Worm (Caenorhabditis elegans): ENCODE measurements around the gene cyp-33D3.

Gene cyp-33D3

ce11 chrV:18800811-18801210, 36.2 kb downstream of the cyp-33D3 start, which contains the start of gene nhr-170:
Gene nhr-170 (minus strand): TSS chrV:18800826.
- TF ChIP-seq nhr-76 (tag; optimal IDR thresholded peaks at IDR 0.05) (no peak), nhr-12 (tag; optimal IDR thresholded peaks at IDR 0.05) (no peak), ztf-11 (tag; optimal IDR thresholded peaks at IDR 0.05) (no peak), mep-1 (tag; optimal IDR thresholded peaks at IDR 0.05) (no peak), unc-39 (tag; optimal IDR thresholded peaks at IDR 0.05) (no peak)

- no peak for TF ChIP-seq sem-2 (GFP tag; optimal IDR thresholded peaks at IDR 0.05)
- no peak for TF ChIP-seq M03D4.4 (tag; optimal IDR thresholded peaks at IDR 0.05)
- no peak for TF ChIP-seq flh-1 (GFP tag; optimal IDR thresholded peaks at IDR 0.05)
- TF ChIP-seq ceh-39 (tag; optimal IDR thresholded peaks at IDR 0.05), result no peak
- no peak for TF ChIP-seq unc-39 (tag; optimal IDR thresholded peaks at IDR 0.05)
- no peak for TF ChIP-seq nhr-28 (tag; optimal IDR thresholded peaks at IDR 0.05)
- TF ChIP-seq pha-4 (tag; optimal IDR thresholded peaks at IDR 0.05), result no peak
- TF ChIP-seq zip-8 (tag; optimal IDR thresholded peaks at IDR 0.05), result no peak
- no peak for TF ChIP-seq hlh-1 (tag; optimal IDR thresholded peaks at IDR 0.05)
- no peak for TF ChIP-seq blmp-1 (tag; optimal IDR thresholded peaks at IDR 0.05)
- no peak for TF ChIP-seq nhr-2 (tag; optimal IDR thresholded peaks at IDR 0.05)
- TF ChIP-seq nhr-12 (tag; optimal IDR thresholded peaks at IDR 0.05), result no peak
- TF ChIP-seq cnd-1 (tag; optimal IDR thresholded peaks at IDR 0.05), result no peak
- no peak for TF ChIP-seq nhr-76 (tag; optimal IDR thresholded peaks at IDR 0.05)
- no peak for TF ChIP-seq sptf-1 (tag; optimal IDR thresholded peaks at IDR 0.05)
- no peak for TF ChIP-seq mls-2 (tag; optimal IDR thresholded peaks at IDR 0.05)
- no peak for TF ChIP-seq elt-3 (tag; optimal IDR thresholded peaks at IDR 0.05)
- no peak for TF ChIP-seq nhr-237 (tag; optimal IDR thresholded peaks at IDR 0.05)
- TF ChIP-seq bed-3 (GFP tag; optimal IDR thresholded peaks at IDR 0.05), result no peak
These were observed 46.4 kb downstream of the cyp-33D3 start, which contains the start of gene nhr-231 for ce11 chrV:18790658-18791057. Gene nhr-231 (plus strand): TSS chrV:18790958.

- TF ChIP-seq nhr-76 (tag; optimal IDR thresholded peaks at IDR 0.05), result no peak
- TF ChIP-seq snpc-4 (tag; optimal IDR thresholded peaks at IDR 0.05), result no peak
- no peak for TF ChIP-seq blmp-1 (tag; optimal IDR thresholded peaks at IDR 0.05)
- TF ChIP-seq ceh-39 (tag; optimal IDR thresholded peaks at IDR 0.05), result no peak
- no peak for TF ChIP-seq unc-120 (tag; optimal IDR thresholded peaks at IDR 0.05; ENCODE audit: poor library complexity, severe bottlenecking)
- no peak for TF ChIP-seq pha-4 (tag; optimal IDR thresholded peaks at IDR 0.05)
- TF ChIP-seq lin-32 (GFP tag; optimal IDR thresholded peaks at IDR 0.05), result no peak
- TF ChIP-seq sem-2 (GFP tag; optimal IDR thresholded peaks at IDR 0.05), result no peak
- no peak for TF ChIP-seq nhr-28 (tag; optimal IDR thresholded peaks at IDR 0.05)
- TF ChIP-seq hlh-1 (tag; optimal IDR thresholded peaks at IDR 0.05), result no peak
These were observed 49.6 kb downstream of the cyp-33D3 start, which contains the start of gene Y17D7B.2 for ce11 chrV:18787417-18787918. Gene Y17D7B.2 (plus strand): TSS chrV:18787739.

- no peak for TF ChIP-seq nhr-12 (tag; optimal IDR thresholded peaks at IDR 0.05)
- TF ChIP-seq unc-39 (tag; optimal IDR thresholded peaks at IDR 0.05), result no peak
- TF ChIP-seq nhr-76 (tag; optimal IDR thresholded peaks at IDR 0.05), result no peak
- no peak for TF ChIP-seq nhr-237 (tag; optimal IDR thresholded peaks at IDR 0.05)
- no peak for TF ChIP-seq mab-5 (tag; optimal IDR thresholded peaks at IDR 0.05)
- TF ChIP-seq hlh-1 (tag; optimal IDR thresholded peaks at IDR 0.05), result no peak
- no peak for TF ChIP-seq M03D4.4 (tag; optimal IDR thresholded peaks at IDR 0.05)
- no peak for TF ChIP-seq ham-2 (GFP tag; optimal IDR thresholded peaks at IDR 0.05)
- TF ChIP-seq pha-4 (tag; optimal IDR thresholded peaks at IDR 0.05), result no peak
- no peak for TF ChIP-seq nhr-2 (tag; optimal IDR thresholded peaks at IDR 0.05)
- no peak for TF ChIP-seq bed-3 (GFP tag; optimal IDR thresholded peaks at IDR 0.05)
- TF ChIP-seq sem-2 (GFP tag; optimal IDR thresholded peaks at IDR 0.05), result no peak
- TF ChIP-seq drap-1 (GFP tag; optimal IDR thresholded peaks at IDR 0.05), result no peak
- TF ChIP-seq sptf-1 (tag; optimal IDR thresholded peaks at IDR 0.05), result no peak
- TF ChIP-seq ztf-11 (tag; optimal IDR thresholded peaks at IDR 0.05), result no peak
- no peak for TF ChIP-seq lsy-2 (tag; optimal IDR thresholded peaks at IDR 0.05)
- TF ChIP-seq cnd-1 (tag; optimal IDR thresholded peaks at IDR 0.05), result no peak
These were observed 50.3 kb downstream of the cyp-33D3 start, which contains the start of gene Y17D7B.3 for ce11 chrV:18786694-18787093. Gene Y17D7B.3 (minus strand): TSS chrV:18786794.

ce11 chrV:18783474-18783873, 53.6 kb downstream of the cyp-33D3 start, which contains the start of gene Y17D7B.10:
Gene Y17D7B.10 (plus strand): TSS chrV:18783716.
- TF ChIP-seq ceh-39 (tag; optimal IDR thresholded peaks at IDR 0.05) (no peak), nhr-2 (tag; optimal IDR thresholded peaks at IDR 0.05) (no peak), mls-2 (tag; optimal IDR thresholded peaks at IDR 0.05) (no peak), elt-1 (tag; optimal IDR thresholded peaks at IDR 0.05; ENCODE audit: borderline replicate concordance, insufficient read depth) (no peak), unc-120 (tag; optimal IDR thresholded peaks at IDR 0.05; ENCODE audit: poor library complexity, severe bottlenecking) (no peak), drap-1 (GFP tag; optimal IDR thresholded peaks at IDR 0.05) (no peak), flh-1 (GFP tag; optimal IDR thresholded peaks at IDR 0.05) (no peak), nhr-12 (tag; optimal IDR thresholded peaks at IDR 0.05) (no peak)
